Worm (Caenorhabditis elegans) whole organism, L3 larva: Measurements from ENCODE around the gene H03G16.6.

Experiments used
- R02D3.7 ChIP-seq: fragments of 150-350 bp; optimal IDR thresholded peaks from 2 replicates; lab custom pipeline; 2014; ENCODE audit warnings: missing biosample characterization, missing genetic modification characterization
- ZK546.5 ChIP-seq: sonication (generic microtip); optimal IDR thresholded peaks from 2 replicates; lab custom pipeline; 2017; ENCODE audit warnings: missing biosample characterization, missing genetic modification characterization
- ama-1 ChIP-seq: fragments of 150-350 bp; optimal IDR thresholded peaks from 2 replicates; lab custom pipeline; 2018
- ceh-28 ChIP-seq: fragments of 150-350 bp; optimal IDR thresholded peaks from 2 replicates; lab custom pipeline; 2014; ENCODE audit warnings: missing biosample characterization, missing genetic modification reagents, missing genetic modification characterization
- ceh-82 ChIP-seq: fragments of 150-350 bp; optimal IDR thresholded peaks from 2 replicates; lab custom pipeline; 2014; ENCODE audit warnings: missing biosample characterization, missing genetic modification characterization
- ceh-9 ChIP-seq: sonication (generic microtip); optimal IDR thresholded peaks from 2 replicates; lab custom pipeline; 2018; ENCODE audit warnings: missing biosample characterization, missing genetic modification characterization
- daf-12 ChIP-seq: fragments of 150-350 bp; optimal IDR thresholded peaks from 2 replicates; lab custom pipeline; 2014; ENCODE audit warnings: missing biosample characterization, missing genetic modification reagents, missing genetic modification characterization
- egl-5 ChIP-seq: fragments of 150-350 bp; optimal IDR thresholded peaks from 2 replicates; lab custom pipeline; 2017; ENCODE audit warnings: missing biosample characterization, missing genetic modification reagents, missing genetic modification characterization, inconsistent platforms
- elt-1 ChIP-seq: fragments of 150-350 bp; optimal IDR thresholded peaks from 2 replicates; lab custom pipeline; 2014; ENCODE audit warnings: missing biosample characterization, missing genetic modification characterization
- elt-3 ChIP-seq, 3 experiments: fragments of 150-350 bp in 1 of 3; sonication (generic microtip) in 2 of 3; optimal IDR thresholded peaks; 2 replicates in 2 of 3; 4 replicates in 1 of 3; lab custom pipeline; 2014 to 2017; ENCODE audit warnings: missing biosample characterization in 3 of 3, missing genetic modification characterization in 3 of 3
- fkh-10 ChIP-seq: sonication (generic microtip); optimal IDR thresholded peaks from 2 replicates; lab custom pipeline; 2017; ENCODE audit warnings: missing biosample characterization, missing genetic modification reagents, missing genetic modification characterization
- fkh-2 ChIP-seq: fragments of 150-350 bp; optimal IDR thresholded peaks from 2 replicates; lab custom pipeline; 2014; ENCODE audit warnings: missing biosample characterization, missing genetic modification reagents, missing genetic modification characterization
- hmg-11 ChIP-seq: sonication (generic microtip); optimal IDR thresholded peaks from 2 replicates; lab custom pipeline; 2016; ENCODE audit warnings: missing genetic modification characterization, missing compliant biosample characterization
- jun-1 ChIP-seq: fragments of 150-350 bp; optimal IDR thresholded peaks from 2 replicates; lab custom pipeline; 2014; ENCODE audit warnings: missing biosample characterization, missing genetic modification reagents, missing genetic modification characterization
- lin-15B ChIP-seq: fragments of 150-350 bp; optimal IDR thresholded peaks from 2 replicates; lab custom pipeline; 2014; ENCODE audit warnings: missing biosample characterization, missing genetic modification characterization
- lin-39 ChIP-seq: fragments of 150-350 bp; optimal IDR thresholded peaks from 2 replicates; lab custom pipeline; 2018; ENCODE audit warnings: missing biosample characterization, missing genetic modification reagents, missing genetic modification characterization
- mdl-1 ChIP-seq: fragments of 150-350 bp; optimal IDR thresholded peaks from 2 replicates; lab custom pipeline; 2014; ENCODE audit warnings: missing biosample characterization, missing genetic modification characterization
- mml-1 ChIP-seq: fragments of 150-350 bp; sonication (generic microtip); optimal IDR thresholded peaks from 3 replicates; lab custom pipeline; 2014; ENCODE audit warnings: missing biosample characterization, missing genetic modification characterization
- nfya-1 ChIP-seq: sonication (generic microtip); optimal IDR thresholded peaks from 2 replicates; lab custom pipeline; 2017; ENCODE audit warnings: missing genetic modification characterization, mild to moderate bottlenecking, missing compliant biosample characterization, antibody characterized with exemption, moderate library complexity; ENCODE audit not compliant: insufficient read depth
- nhr-12 ChIP-seq: fragments of 150-350 bp; optimal IDR thresholded peaks from 2 replicates; lab custom pipeline; 2014; ENCODE audit warnings: missing biosample characterization, missing genetic modification characterization
- nhr-23 ChIP-seq: fragments of 150-350 bp; optimal IDR thresholded peaks from 2 replicates; lab custom pipeline; 2014; ENCODE audit warnings: missing biosample characterization, missing genetic modification reagents, missing genetic modification characterization
- nhr-25 ChIP-seq: sonication (generic microtip); optimal IDR thresholded peaks from 2 replicates; lab custom pipeline; 2017; ENCODE audit warnings: missing biosample characterization, missing genetic modification characterization
- nhr-28 ChIP-seq: fragments of 150-350 bp; optimal IDR thresholded peaks from 2 replicates; lab custom pipeline; 2014; ENCODE audit warnings: missing biosample characterization, missing genetic modification characterization
- nhr-43 ChIP-seq: sonication (generic microtip); optimal IDR thresholded peaks from 2 replicates; lab custom pipeline; 2016; ENCODE audit warnings: mild to moderate bottlenecking, missing genetic modification characterization, missing compliant biosample characterization; ENCODE audit not compliant: poor library complexity, severe bottlenecking
- nhr-67 ChIP-seq: fragments of 150-350 bp; optimal IDR thresholded peaks from 2 replicates; lab custom pipeline; 2014; ENCODE audit warnings: missing biosample characterization, missing genetic modification characterization
- nhr-77 ChIP-seq: fragments of 150-350 bp; optimal IDR thresholded peaks from 2 replicates; lab custom pipeline; 2014; ENCODE audit warnings: missing biosample characterization, missing genetic modification characterization
- pha-4 ChIP-seq: fragments of 150-350 bp; optimal IDR thresholded peaks from 2 replicates; lab custom pipeline; 2014; ENCODE audit warnings: missing biosample characterization, missing genetic modification reagents, missing genetic modification characterization
- pqm-1 ChIP-seq: fragments of 150-350 bp; optimal IDR thresholded peaks from 2 replicates; lab custom pipeline; 2017; ENCODE audit warnings: missing biosample characterization, missing genetic modification characterization, inconsistent platforms
- sea-2 ChIP-seq: fragments of 150-350 bp; sonication (generic microtip); optimal IDR thresholded peaks from 4 replicates; lab custom pipeline; 2014; ENCODE audit warnings: missing biosample characterization, missing genetic modification reagents, missing genetic modification characterization
- skn-1 ChIP-seq: fragments of 150-350 bp; optimal IDR thresholded peaks from 2 replicates; lab custom pipeline; 2014; ENCODE audit warnings: missing biosample characterization, missing genetic modification characterization
- snpc-4 ChIP-seq: fragments of 150-350 bp; optimal IDR thresholded peaks from 2 replicates; lab custom pipeline; 2014; ENCODE audit warnings: missing biosample characterization, missing genetic modification characterization
- tbx-2 ChIP-seq: sonication (generic microtip); optimal IDR thresholded peaks from 2 replicates; lab custom pipeline; 2016; ENCODE audit warnings: mild to moderate bottlenecking, missing genetic modification characterization, missing compliant biosample characterization
- unc-39 ChIP-seq: sonication (generic microtip); optimal IDR thresholded peaks from 4 replicates; lab custom pipeline; 2017; ENCODE audit warnings: missing biosample characterization, missing genetic modification characterization

H03G16.6 gene

DNA sequence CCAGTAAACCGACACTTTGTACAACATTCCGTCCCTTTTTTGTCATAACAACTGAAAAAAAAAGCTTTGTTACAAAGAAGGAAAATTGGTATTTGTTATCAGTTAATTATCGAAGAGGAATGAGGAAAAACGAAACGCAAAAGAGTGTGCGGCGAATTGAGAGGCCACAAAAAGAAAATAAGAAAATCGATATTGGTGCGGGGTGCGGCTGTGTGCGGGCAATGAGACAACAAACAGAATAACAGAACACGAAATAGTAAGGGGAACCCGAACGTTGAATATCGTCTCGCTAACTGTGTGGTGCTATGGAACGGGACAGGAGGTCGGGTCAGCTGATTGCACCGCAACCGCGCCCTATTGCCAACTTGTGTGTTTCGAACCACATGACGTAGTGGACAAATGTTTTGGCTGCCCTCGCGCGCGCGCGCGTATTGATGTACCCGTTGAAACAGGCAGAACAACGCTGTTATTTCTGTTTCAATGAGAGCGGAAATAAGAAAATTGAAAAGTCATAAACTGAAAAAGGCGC lies 11.9 kb upstream of the H03G16.6 start, which contains the start of gene C18B12.4 (continued):
- TF ChIP-seq nfya-1 (tag; lab: Kevin White, UChicago): peak; percentile 84
- TF ChIP-seq nhr-23 (tag; lab: Kevin White, UChicago): peak; percentile 86
- peak; percentile 100 for TF ChIP-seq lin-39 (tag; lab: Kevin White, UChicago)
- TF ChIP-seq nhr-77: no peak
- peak; percentile 90 for TF ChIP-seq nhr-25

DNA sequence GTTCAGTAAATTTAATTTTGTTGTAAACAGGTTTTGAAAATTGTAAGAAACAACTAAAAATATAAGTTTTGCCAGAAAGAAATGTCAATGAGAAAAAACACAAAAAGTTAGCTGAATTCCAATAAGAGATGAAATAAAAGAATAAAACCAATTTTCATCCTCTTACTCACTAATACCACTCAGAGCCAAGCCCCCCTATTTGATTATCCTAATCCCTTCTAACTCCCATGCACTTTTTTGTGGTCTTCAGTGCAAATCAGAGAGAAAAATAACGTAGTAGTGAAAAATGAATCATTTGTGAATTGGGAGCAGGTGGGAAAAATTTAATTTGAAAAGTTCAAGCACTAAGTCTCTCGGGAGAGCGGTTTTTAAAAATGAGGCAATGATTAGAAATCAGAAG lies 11.1 kb upstream of the H03G16.6 start:
- TF ChIP-seq unc-39 (tag; lab: Kevin White, UChicago) (no peak), nhr-43 (no peak), ceh-9 (no peak), ama-1 (lab: Kevin White, UChicago) (no peak), pha-4 (tag; lab: Kevin White, UChicago) (no peak), pqm-1 (tag; lab: Kevin White, UChicago) (no peak), ceh-82 (tag; lab: Kevin White, UChicago) (no peak), nfya-1 (tag; lab: Kevin White, UChicago) (no peak), jun-1 (no peak)

- no peak for TF ChIP-seq ZK546.5 (tag; lab: Kevin White, UChicago)
- peak; percentile 88 for TF ChIP-seq elt-1 (tag; lab: Kevin White, UChicago)
These were observed 9.9 kb upstream of the H03G16.6 start for ce11 chrX:15042549-15042948.

- peak; percentile 34 for TF ChIP-seq egl-5 (tag; lab: Kevin White, UChicago)
- no peak for TF ChIP-seq lin-15B (tag; lab: Kevin White, UChicago)
- peak; percentile 46 for TF ChIP-seq nfya-1 (tag; lab: Kevin White, UChicago)
- no peak for TF ChIP-seq nhr-28 (tag; lab: Kevin White, UChicago)
- TF ChIP-seq daf-12 (tag; lab: Kevin White, UChicago): no peak
- TF ChIP-seq mml-1 (tag; lab: Kevin White, UChicago): no peak
- TF ChIP-seq ceh-28 (tag; lab: Kevin White, UChicago): no peak
- no peak for TF ChIP-seq ama-1 (lab: Kevin White, UChicago)
- TF ChIP-seq ceh-82 (tag; lab: Kevin White, UChicago): no peak
- TF ChIP-seq fkh-10: no peak
- no peak for TF ChIP-seq nhr-77
- TF ChIP-seq hmg-11: peak; percentile 30
- no peak for TF ChIP-seq nhr-23 (tag; lab: Kevin White, UChicago)
- no peak for TF ChIP-seq nhr-25
- no peak for TF ChIP-seq unc-39 (tag; lab: Kevin White, UChicago)
- TF ChIP-seq R02D3.7 (tag; lab: Kevin White, UChicago): peak; percentile 52
- TF ChIP-seq elt-3 (tag; optimal IDR thresholded peaks at IDR 0.05; lab: Kevin White, UChicago): no peak
- TF ChIP-seq sea-2 (GFP tag; lab: Kevin White, UChicago): no peak
- no peak for TF ChIP-seq skn-1 (tag; lab: Kevin White, UChicago)
- TF ChIP-seq pha-4 (tag; lab: Kevin White, UChicago): no peak
- no peak for TF ChIP-seq fkh-2 (tag; lab: Kevin White, UChicago)
- no peak for TF ChIP-seq mdl-1
- TF ChIP-seq tbx-2 (tag; lab: Kevin White, UChicago): no peak
- no peak for TF ChIP-seq jun-1
- TF ChIP-seq nhr-12 (tag; lab: Kevin White, UChicago): no peak
- TF ChIP-seq ceh-9: no peak
These were observed 7.1 kb upstream of the H03G16.6 start for ce11 chrX:15045401-15045800.

DNA sequence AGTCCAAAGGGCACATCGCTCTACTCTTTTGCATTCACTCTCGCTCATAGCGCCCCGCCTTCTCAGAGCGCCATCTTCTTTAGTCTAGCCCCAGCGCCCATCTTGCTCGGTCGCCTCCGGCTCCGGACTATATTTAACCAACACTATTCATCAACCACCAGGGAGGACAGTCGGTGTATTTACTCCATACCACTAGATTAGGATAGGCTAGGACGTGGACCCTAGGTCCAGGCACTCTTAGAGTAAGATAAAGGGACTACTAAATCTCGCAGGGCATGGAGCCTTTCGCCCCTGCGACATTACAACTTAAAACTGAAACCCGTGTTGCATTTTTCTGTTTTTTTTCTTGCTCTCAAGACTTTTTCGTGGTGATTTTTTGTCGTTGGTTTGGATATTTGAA lies 4.9 kb upstream of the H03G16.6 start:
- no peak for TF ChIP-seq nfya-1 (tag; lab: Kevin White, UChicago)
- no peak for TF ChIP-seq fkh-2 (tag; lab: Kevin White, UChicago)
- no peak for TF ChIP-seq ceh-28 (tag; lab: Kevin White, UChicago)
- TF ChIP-seq nhr-67 (tag; lab: Kevin White, UChicago): no peak
- no peak for TF ChIP-seq lin-15B (tag; lab: Kevin White, UChicago)
- no peak for TF ChIP-seq snpc-4 (tag; lab: Kevin White, UChicago)
- TF ChIP-seq unc-39 (tag; lab: Kevin White, UChicago): no peak
- no peak for TF ChIP-seq ceh-82 (tag; lab: Kevin White, UChicago)
